Fruit fly (Drosophila melanogaster): ENCODE measurements around the gene CG34112.
A peak's percentile ranks its signal among the peaks of the same experiment; 100 is the strongest.

Gene CG34112

dm6 chr3R:4399810-4400496 lies 5.9 kb upstream of the CG34112 start (continued):
- TF ChIP-seq CG12659 (GFP tag; optimal IDR thresholded peaks at IDR 0.05): peak; percentile 52
- TF ChIP-seq Oli (tag; optimal IDR thresholded peaks at IDR 0.05): peak; percentile 4
- TF ChIP-seq CG17802 (tag; optimal IDR thresholded peaks at IDR 0.05): peak; percentile 98
- TF ChIP-seq oc (tag; optimal IDR thresholded peaks at IDR 0.05): no peak
- TF ChIP-seq kah (GFP tag; optimal IDR thresholded peaks at IDR 0.05): no peak
- TF ChIP-seq zfh2 (GFP tag; optimal IDR thresholded peaks at IDR 0.05): peak; percentile 12
- TF ChIP-seq MESR4 (GFP tag; optimal IDR thresholded peaks at IDR 0.05): peak; percentile 85
- no peak for TF ChIP-seq croc (GFP tag; conservative IDR thresholded peaks at IDR 0.05)
- TF ChIP-seq CG18764 (GFP tag; optimal IDR thresholded peaks at IDR 0.05): peak; percentile 64
- TF ChIP-seq Mrtf (GFP tag; IDR thresholded peaks at IDR 0.05): no peak
- no peak for TF ChIP-seq h (optimal IDR thresholded peaks at IDR 0.05)
- TF ChIP-seq Abd-B (GFP tag; optimal IDR thresholded peaks at IDR 0.05): peak; percentile 60
- 0 out of 4 replicates have a peak, but pooled peaks have one; percentile 29 for TF ChIP-seq Gug (GFP tag; IDR thresholded peaks at IDR 0.05)
- TF ChIP-seq Hr78 (GFP tag; optimal IDR thresholded peaks at IDR 0.05): peak in 1 of 2 experiments; percentile 37
- TF ChIP-seq CG17361 (GFP tag; IDR thresholded peaks at IDR 0.05): peak; percentile 82
- TF ChIP-seq CG13424 (tag; optimal IDR thresholded peaks at IDR 0.05): peak; percentile 9
- TF ChIP-seq CG1024 (GFP tag; IDR thresholded peaks at IDR 0.05): peak; percentile 96
- TF ChIP-seq CG3995 (GFP tag; optimal IDR thresholded peaks at IDR 0.05): peak; percentile 15
- no peak for TF ChIP-seq CG10979 (tag; optimal IDR thresholded peaks at IDR 0.05)
- peak; percentile 35 for TF ChIP-seq Ssrp (tag; optimal IDR thresholded peaks at IDR 0.05)
- peak; percentile 64 for TF ChIP-seq phol (tag; optimal IDR thresholded peaks at IDR 0.05)
- TF ChIP-seq ind (GFP tag; optimal IDR thresholded peaks at IDR 0.05): peak; percentile 18
- peak; percentile 57; the same call in 1 of the 2 replicates for TF ChIP-seq NFAT (GFP tag; IDR thresholded peaks at IDR 0.05)
- TF ChIP-seq CG2889 (GFP tag; IDR thresholded peaks at IDR 0.05): no peak
- TF ChIP-seq dm (GFP tag; optimal IDR thresholded peaks at IDR 0.05): peak; percentile 4
- TF ChIP-seq Dip3 (GFP tag; optimal IDR thresholded peaks at IDR 0.05): peak; percentile 4
- TF ChIP-seq ewg (GFP tag; optimal IDR thresholded peaks at IDR 0.05): peak; percentile 41
- 0 out of 2 replicates have a peak, but pooled peaks have one; percentile 22 for TF ChIP-seq ranshi (GFP tag; IDR thresholded peaks at IDR 0.05)
- TF ChIP-seq hbn (GFP tag; IDR thresholded peaks at IDR 0.05; ENCODE audit: partially characterized antibody): 0 out of 2 replicates have a peak, but pooled peaks have one; percentile 46
- TF ChIP-seq Xbp1 (GFP tag; optimal IDR thresholded peaks at IDR 0.05): peak; percentile 34
- TF ChIP-seq CG30403 (GFP tag; optimal IDR thresholded peaks at IDR 0.05): peak; percentile 44
- peak; percentile 49 for TF ChIP-seq CG18262 (tag; optimal IDR thresholded peaks at IDR 0.05)
- peak; percentile 24; the same call in 1 of the 2 replicates for TF ChIP-seq unc-4 (GFP tag; IDR thresholded peaks at IDR 0.05; ENCODE audit: partially characterized antibody)
- TF ChIP-seq Sry-δ (GFP tag; optimal IDR thresholded peaks at IDR 0.05): peak; percentile 17
- peak; percentile 49; the same call in 1 of the 2 replicates for TF ChIP-seq Rfx (GFP tag; IDR thresholded peaks at IDR 0.05)
- no peak for TF ChIP-seq CG17568 (GFP tag; optimal IDR thresholded peaks at IDR 0.05)
- TF ChIP-seq grau (tag; optimal IDR thresholded peaks at IDR 0.05): peak; percentile 30
- peak in 2 of 3 experiments; percentile 41 to 91 for TF ChIP-seq lola (GFP tag; optimal IDR thresholded peaks at IDR 0.05)
- TF ChIP-seq pfk (GFP tag; optimal IDR thresholded peaks at IDR 0.05): peak; percentile 8
- no peak for TF ChIP-seq CrebB (tag; optimal IDR thresholded peaks at IDR 0.05)
- no peak for TF ChIP-seq pros (GFP tag; optimal IDR thresholded peaks at IDR 0.05)
- 0 out of 4 replicates have a peak, but pooled peaks have one; percentile 12 for TF ChIP-seq Dll (GFP tag; IDR thresholded peaks at IDR 0.05; ENCODE audit: partially characterized antibody)
- peak; percentile 4 for TF ChIP-seq Sin3A (optimal IDR thresholded peaks at IDR 0.05)
- no peak for TF ChIP-seq CG8359 (GFP tag; optimal IDR thresholded peaks at IDR 0.05; ENCODE audit: borderline replicate concordance)
- TF ChIP-seq vvl (GFP tag; IDR thresholded peaks at IDR 0.05): peak; percentile 63
- TF ChIP-seq Lhr (GFP tag; optimal IDR thresholded peaks at IDR 0.05): peak; percentile 5
- TF ChIP-seq CG34224 (GFP tag; IDR thresholded peaks at IDR 0.05; ENCODE audit: partially characterized antibody): peak; percentile 10; the same call in 1 of the 3 replicates
- TF ChIP-seq CG15269 (tag; optimal IDR thresholded peaks at IDR 0.05): peak; percentile 1
